Fruit fly (Drosophila melanogaster) whole organism, embryonic: ENCODE measurements around the gene SclB.

Source experiments
- ATbp ChIP-seq: fragments of 200-800 bp; sonication (Bioruptor generic); optimal IDR thresholded peaks from 2 replicates; lab custom pipeline; 2017; ENCODE audit warnings: missing biosample characterization, mild to moderate bottlenecking, missing genetic modification characterization, missing genetic modification reagents
- CG13775 ChIP-seq: fragments of 200-800 bp; sonication (Bioruptor generic); optimal IDR thresholded peaks from 3 replicates; lab custom pipeline; 2017; ENCODE audit warnings: missing biosample characterization, mild to moderate bottlenecking, missing genetic modification characterization
- CG15269 ChIP-seq: fragments of 200-800 bp; sonication (Bioruptor generic); optimal IDR thresholded peaks from 2 replicates; lab custom pipeline; 2018; ENCODE audit warnings: missing biosample characterization, mild to moderate bottlenecking, missing genetic modification characterization, moderate library complexity
- CG17385 ChIP-seq: fragments of 200-800 bp; sonication (Bioruptor generic); optimal IDR thresholded peaks from 3 replicates; lab custom pipeline; 2018; ENCODE audit warnings: missing biosample characterization, mild to moderate bottlenecking, missing genetic modification characterization
- CG18619 ChIP-seq: fragments of 200-800 bp; sonication (Bioruptor generic); optimal IDR thresholded peaks from 3 replicates; lab custom pipeline; 2017; ENCODE audit warnings: missing biosample characterization, mild to moderate bottlenecking, missing genetic modification characterization
- CG18764 ChIP-seq: fragments of 200-800 bp; sonication (Bioruptor generic); optimal IDR thresholded peaks from 3 replicates; lab custom pipeline; 2016; ENCODE audit warnings: missing biosample characterization, missing genetic modification characterization
- CG31441 ChIP-seq: fragments of 200-800 bp; sonication (Bioruptor generic); IDR thresholded peaks from 2 replicates; pipeline ENCODE4 v1.3.6; 2022; ENCODE audit warnings: missing biosample characterization, missing genetic modification characterization
- CG32532 ChIP-seq: fragments of 200-800 bp; sonication (Bioruptor generic); IDR thresholded peaks from 2 replicates; pipeline ENCODE4 v1.3.6; 2022; ENCODE audit warnings: missing biosample characterization, missing genetic modification characterization
- CG4424 ChIP-seq: fragments of 200-800 bp; sonication (Bioruptor generic); optimal IDR thresholded peaks from 3 replicates; lab custom pipeline; 2016; ENCODE audit warnings: missing biosample characterization, missing genetic modification characterization
- CG4617 ChIP-seq: fragments of 200-800 bp; sonication (Bioruptor generic); optimal IDR thresholded peaks from 3 replicates; lab custom pipeline; 2016; ENCODE audit warnings: missing biosample characterization, missing genetic modification characterization, borderline replicate concordance
- CG5245 ChIP-seq: fragments of 200-800 bp; sonication (Bioruptor generic); optimal IDR thresholded peaks from 3 replicates; lab custom pipeline; 2016; ENCODE audit warnings: missing biosample characterization, missing genetic modification characterization
- CG6654 ChIP-seq: fragments of 200-800 bp; sonication (Bioruptor generic); optimal IDR thresholded peaks from 2 replicates; lab custom pipeline; 2017; ENCODE audit warnings: missing biosample characterization, mild to moderate bottlenecking, missing genetic modification characterization
- CG7357 ChIP-seq: fragments of 200-800 bp; sonication (Bioruptor generic); IDR thresholded peaks from 3 replicates; pipeline ENCODE4 v1.3.6; 2022; ENCODE audit warnings: missing biosample characterization, missing genetic modification characterization
- CG7372 ChIP-seq: fragments of 200-800 bp; sonication (Bioruptor generic); IDR thresholded peaks from 2 replicates; pipeline ENCODE4 v1.3.6; 2022; ENCODE audit warnings: missing biosample characterization, missing genetic modification characterization
- CG7556 ChIP-seq: fragments of 200-800 bp; sonication (Bioruptor generic); optimal IDR thresholded peaks from 2 replicates; lab custom pipeline; 2017; ENCODE audit warnings: missing biosample characterization, mild to moderate bottlenecking, missing genetic modification characterization
- CG7839 ChIP-seq: fragments of 200-800 bp; sonication (Bioruptor generic); optimal IDR thresholded peaks from 3 replicates; lab custom pipeline; 2018; ENCODE audit warnings: missing biosample characterization, mild to moderate bottlenecking, missing genetic modification characterization, moderate library complexity
- CG9437 ChIP-seq: fragments of 200-800 bp; sonication (Bioruptor generic); optimal IDR thresholded peaks from 2 replicates; lab custom pipeline; 2018; ENCODE audit warnings: missing biosample characterization, mild to moderate bottlenecking, missing genetic modification characterization
- Doc3 ChIP-seq: fragments of 200-800 bp; sonication (Bioruptor generic); IDR thresholded peaks from 3 replicates; pipeline ENCODE4 v1.3.6; 2022; ENCODE audit warnings: missing biosample characterization, missing genetic modification characterization; ENCODE audit not compliant: partially characterized antibody
- Dp ChIP-seq: fragments of 200-800 bp; sonication (Bioruptor generic); optimal IDR thresholded peaks from 2 replicates; lab custom pipeline; 2018; ENCODE audit warnings: missing biosample characterization, mild to moderate bottlenecking, missing genetic modification characterization, moderate library complexity
- Drgx ChIP-seq: fragments of 200-800 bp; sonication (Bioruptor generic); IDR thresholded peaks from 2 replicates; pipeline ENCODE4 v1.3.6; 2022; ENCODE audit warnings: missing biosample characterization, missing genetic modification characterization
- Ets97D ChIP-seq: fragments of 200-800 bp; sonication (Bioruptor generic); optimal IDR thresholded peaks from 3 replicates; lab custom pipeline; 2016; ENCODE audit warnings: missing biosample characterization, missing genetic modification characterization
- Lpt ChIP-seq: fragments of >200 bp; optimal IDR thresholded peaks from 2 replicates; lab custom pipeline; 2018; ENCODE audit warnings: missing biosample characterization, missing genetic modification characterization
- Mad ChIP-seq: fragments of 200-800 bp; sonication (Bioruptor generic); optimal IDR thresholded peaks from 2 replicates; lab custom pipeline; 2016; ENCODE audit warnings: missing biosample characterization, missing genetic modification characterization
- Nf-YC ChIP-seq: fragments of 200-800 bp; optimal IDR thresholded peaks from 3 replicates; lab custom pipeline; 2019; ENCODE audit warnings: missing biosample characterization, mild to moderate bottlenecking, missing genetic modification characterization, moderate library complexity
- Oli ChIP-seq: fragments of 200-800 bp; sonication (Bioruptor generic); optimal IDR thresholded peaks from 2 replicates; lab custom pipeline; 2018; ENCODE audit warnings: missing biosample characterization, mild to moderate bottlenecking, missing genetic modification characterization, moderate library complexity
- TFAM ChIP-seq: fragments of 200-800 bp; sonication (Bioruptor generic); optimal IDR thresholded peaks from 2 replicates; lab custom pipeline; 2017; ENCODE audit warnings: missing biosample characterization, missing genetic modification characterization, inconsistent platforms
- az2 ChIP-seq: fragments of 200-800 bp; sonication (Bioruptor generic); optimal IDR thresholded peaks from 3 replicates; lab custom pipeline; 2016; ENCODE audit warnings: missing biosample characterization, missing genetic modification characterization
- bcd ChIP-seq: fragments of 200-800 bp; sonication (Bioruptor generic); optimal IDR thresholded peaks from 2 replicates; lab custom pipeline; 2017; ENCODE audit warnings: missing biosample characterization, mild to moderate bottlenecking, missing genetic modification characterization
- btn ChIP-seq: fragments of 200-800 bp; sonication (Bioruptor generic); optimal IDR thresholded peaks from 2 replicates; lab custom pipeline; 2016; ENCODE audit warnings: missing biosample characterization, missing genetic modification characterization
- chm ChIP-seq: fragments of 200-800 bp; sonication (Bioruptor generic); IDR thresholded peaks from 2 replicates; pipeline ENCODE4 v1.3.6; 2022; ENCODE audit warnings: missing biosample characterization, missing genetic modification characterization
- ci ChIP-seq: fragments of 200-800 bp; sonication (Bioruptor generic); IDR thresholded peaks from 3 replicates; pipeline ENCODE4 v1.3.6; 2022; ENCODE audit warnings: missing biosample characterization, missing genetic modification characterization
- crc ChIP-seq: fragments of 200-800 bp; sonication (Bioruptor generic); optimal IDR thresholded peaks from 2 replicates; lab custom pipeline; 2016; ENCODE audit warnings: missing biosample characterization, missing genetic modification characterization
- dimm ChIP-seq: fragments of 200-800 bp; sonication (Bioruptor generic); IDR thresholded peaks from 2 replicates; pipeline ENCODE4 v1.3.6; 2022; ENCODE audit warnings: missing biosample characterization, missing genetic modification characterization
- dpn ChIP-seq, 2 experiments: fragments of 200-800 bp; sonication (Bioruptor generic); optimal IDR thresholded peaks; 3 replicates each; lab custom pipeline; 2016; ENCODE audit warnings: missing biosample characterization in 2 of 2, missing genetic modification characterization in 2 of 2
- exex ChIP-seq: fragments of 200-800 bp; sonication (Bioruptor generic); optimal IDR thresholded peaks from 4 replicates; lab custom pipeline; 2018; ENCODE audit warnings: missing biosample characterization, mild to moderate bottlenecking, missing genetic modification characterization, moderate library complexity
- fd102C ChIP-seq: fragments of 200-800 bp; sonication (Bioruptor generic); optimal IDR thresholded peaks from 2 replicates; lab custom pipeline; 2018; ENCODE audit warnings: missing biosample characterization, mild to moderate bottlenecking, missing genetic modification characterization, moderate library complexity
- fd64A ChIP-seq: fragments of 200-800 bp; sonication (Bioruptor generic); optimal IDR thresholded peaks from 3 replicates; lab custom pipeline; 2018; ENCODE audit warnings: missing biosample characterization, mild to moderate bottlenecking, missing genetic modification characterization
- fu2 ChIP-seq: fragments of 200-800 bp; sonication (Bioruptor generic); optimal IDR thresholded peaks from 2 replicates; lab custom pipeline; 2016; ENCODE audit warnings: missing biosample characterization, missing genetic modification characterization
- gem ChIP-seq: fragments of 200-800 bp; sonication (Bioruptor generic); optimal IDR thresholded peaks from 2 replicates; lab custom pipeline; 2019; ENCODE audit warnings: missing biosample characterization, mild to moderate bottlenecking, missing genetic modification characterization, moderate library complexity
- hth ChIP-seq: fragments of >200 bp; optimal IDR thresholded peaks from 2 replicates; lab custom pipeline; 2017; ENCODE audit warnings: inconsistent platforms
- lbe ChIP-seq: fragments of 200-800 bp; sonication (Bioruptor generic); optimal IDR thresholded peaks from 2 replicates; lab custom pipeline; 2016; ENCODE audit warnings: missing biosample characterization, mild to moderate bottlenecking, missing genetic modification characterization
- nmo ChIP-seq: fragments of 200-800 bp; sonication (Bioruptor generic); optimal IDR thresholded peaks from 2 replicates; lab custom pipeline; 2018; ENCODE audit warnings: missing biosample characterization, mild to moderate bottlenecking, missing genetic modification characterization, moderate library complexity
- p53 ChIP-seq: fragments of 200-800 bp; sonication (Bioruptor generic); optimal IDR thresholded peaks from 2 replicates; lab custom pipeline; 2016; ENCODE audit warnings: missing biosample characterization, missing genetic modification characterization
- pho ChIP-seq: fragments of 200-800 bp; sonication (Bioruptor generic); optimal IDR thresholded peaks from 2 replicates; lab custom pipeline; 2016; ENCODE audit warnings: missing biosample characterization, missing genetic modification characterization
- phol ChIP-seq: fragments of 200-800 bp; sonication (Bioruptor generic); optimal IDR thresholded peaks from 3 replicates; lab custom pipeline; 2018; ENCODE audit warnings: missing biosample characterization, mild to moderate bottlenecking, missing genetic modification characterization, moderate library complexity
- pnt ChIP-seq: fragments of 200-800 bp; sonication (Bioruptor generic); optimal IDR thresholded peaks from 3 replicates; lab custom pipeline; 2016; ENCODE audit warnings: missing biosample characterization, missing genetic modification characterization
- sug ChIP-seq: fragments of 200-800 bp; optimal IDR thresholded peaks from 2 replicates; lab custom pipeline; 2019; ENCODE audit warnings: missing biosample characterization, mild to moderate bottlenecking, missing genetic modification characterization, moderate library complexity
- trem ChIP-seq: fragments of 200-800 bp; optimal IDR thresholded peaks from 3 replicates; lab custom pipeline; 2019; ENCODE audit warnings: missing biosample characterization, mild to moderate bottlenecking, missing genetic modification characterization, moderate library complexity
- tup ChIP-seq: fragments of 200-800 bp; sonication (Bioruptor generic); optimal IDR thresholded peaks from 2 replicates; lab custom pipeline; 2016; ENCODE audit warnings: missing biosample characterization, mild to moderate bottlenecking, missing genetic modification characterization, moderate library complexity
- vfl ChIP-seq: fragments of 200-800 bp; sonication (Bioruptor generic); optimal IDR thresholded peaks from 2 replicates; lab custom pipeline; 2016; ENCODE audit warnings: missing biosample characterization, missing genetic modification characterization
- zen ChIP-seq: fragments of 200-800 bp; sonication (Bioruptor generic); optimal IDR thresholded peaks from 3 replicates; lab custom pipeline; 2018; ENCODE audit warnings: missing biosample characterization, mild to moderate bottlenecking, missing genetic modification characterization, moderate library complexity

SclB gene

DNA sequence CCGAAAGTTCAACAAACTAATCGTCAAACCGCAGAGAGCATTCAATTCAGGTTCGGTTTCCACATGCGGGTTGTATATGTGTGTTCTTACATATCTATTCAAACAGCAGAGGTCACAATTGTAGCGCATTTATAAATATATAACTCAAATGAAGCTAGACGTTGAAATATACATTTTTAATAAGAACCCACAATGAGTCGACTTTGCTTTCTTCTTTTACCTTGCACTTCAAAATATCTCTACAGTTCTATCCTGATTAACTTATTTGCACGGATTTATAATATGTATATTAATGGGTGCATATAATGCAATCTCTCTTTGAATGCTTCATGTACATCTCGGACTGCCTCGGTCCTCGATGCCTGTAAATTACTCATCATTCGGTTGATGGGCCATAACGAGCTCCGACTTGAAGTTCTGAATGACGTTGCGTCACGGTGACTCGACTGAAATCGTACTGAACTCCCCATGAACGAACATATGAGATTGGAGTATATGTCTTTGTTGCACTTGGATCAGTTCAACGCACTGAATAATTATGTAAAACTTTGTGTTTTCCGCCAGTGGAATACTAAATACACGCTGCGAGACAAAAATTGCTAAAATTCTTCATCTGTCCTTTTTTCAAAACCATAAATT, 19.3 kb upstream of the SclB start (continued):
- TF ChIP-seq fu2 (GFP tag; lab: Kevin White, UChicago) (no peak), crc (GFP tag; lab: Kevin White, UChicago) (peak; percentile 21), Doc3 (GFP tag; lab: Robert Waterston, UW) (no peak), chm (GFP tag; lab: Robert Waterston, UW) (no peak), CG7372 (GFP tag; lab: Robert Waterston, UW) (no peak), lbe (peak; percentile 36), CG4617 (GFP tag; lab: Kevin White, UChicago) (no peak), CG6654 (GFP tag; lab: Kevin White, UChicago) (no peak), CG18764 (GFP tag; lab: Kevin White, UChicago) (no peak), CG7556 (peak; percentile 2), pho (no peak), CG4424 (GFP tag; lab: Kevin White, UChicago) (peak; percentile 53), fd102C (GFP tag; lab: Kevin White, UChicago) (no peak), bcd (GFP tag; lab: Kevin White, UChicago) (no peak), sug (tag; lab: Kevin White, UChicago) (no peak), hth (no peak), dpn (GFP tag; optimal IDR thresholded peaks at IDR 0.05; lab: Kevin White, UChicago) (peak in 1 of 2 experiments; percentile 12), CG17385 (GFP tag; lab: Kevin White, UChicago) (peak; percentile 25), CG7839 (tag; lab: Kevin White, UChicago) (peak; percentile 43), CG7357 (no peak), Mad (no peak), p53 (no peak), CG15269 (tag; lab: Kevin White, UChicago) (peak; percentile 30), zen (tag; lab: Kevin White, UChicago) (no peak), fd64A (GFP tag; lab: Kevin White, UChicago) (no peak), Drgx (GFP tag; lab: Robert Waterston, UW) (peak; percentile 31; the same call in 1 of the 2 replicates), CG9437 (GFP tag; lab: Kevin White, UChicago) (peak; percentile 21), vfl (GFP tag; lab: Kevin White, UChicago) (no peak), trem (tag; lab: Kevin White, UChicago) (peak; percentile 24), Ets97D (GFP tag; lab: Kevin White, UChicago) (no peak), tup (GFP tag; lab: Kevin White, UChicago) (no peak), btn (GFP tag; lab: Kevin White, UChicago) (no peak), phol (peak; percentile 57), TFAM (GFP tag; lab: Kevin White, UChicago) (no peak), CG5245 (no peak), gem (tag; lab: Kevin White, UChicago) (peak; percentile 64), CG18619 (no peak), Lpt (GFP tag; lab: Kevin White, UChicago) (no peak), CG32532 (GFP tag; lab: Robert Waterston, UW) (no peak), dimm (GFP tag; lab: Robert Waterston, UW) (no peak), pnt (GFP tag; lab: Kevin White, UChicago) (no peak), ATbp (GFP tag; lab: Kevin White, UChicago) (peak; percentile 46), Oli (tag; lab: Kevin White, UChicago) (peak; percentile 42), Nf-YC (tag; lab: Kevin White, UChicago) (no peak), exex (tag; lab: Kevin White, UChicago) (no peak), az2 (GFP tag; lab: Kevin White, UChicago) (peak; percentile 40), CG31441 (peak; percentile 65), CG13775 (no peak), Dp (GFP tag; lab: Kevin White, UChicago) (no peak), ci (GFP tag; lab: Robert Waterston, UW) (no peak), nmo (peak; percentile 37)
